Fruit fly (Drosophila melanogaster) whole organism, embryonic: ENCODE data around the gene SrpRbeta.

ENCODE experiments used
- Atf6 ChIP-seq: fragments of 200-800 bp; sonication (Bioruptor generic); IDR thresholded peaks from 2 replicates; pipeline ENCODE4 v1.3.6; 2022; ENCODE audit warnings: missing biosample characterization, missing genetic modification characterization
- B-H1 ChIP-seq: fragments of 200-800 bp; sonication (Bioruptor generic); IDR thresholded peaks from 3 replicates; pipeline ENCODE4 v1.3.6; 2022; ENCODE audit warnings: missing biosample characterization, missing genetic modification characterization
- C15 ChIP-seq: fragments of 200-800 bp; sonication (Bioruptor generic); IDR thresholded peaks from 3 replicates; pipeline ENCODE4 v1.3.6; 2022; ENCODE audit warnings: missing biosample characterization, missing genetic modification characterization
- CG11504 ChIP-seq: fragments of 200-800 bp; sonication (Bioruptor generic); optimal IDR thresholded peaks from 3 replicates; lab custom pipeline; 2019; ENCODE audit warnings: missing biosample characterization, mild to moderate bottlenecking, missing genetic modification characterization, moderate library complexity
- CG15011 ChIP-seq: fragments of 200-800 bp; sonication (Bioruptor generic); optimal IDR thresholded peaks from 3 replicates; lab custom pipeline; 2018; ENCODE audit warnings: missing biosample characterization, mild to moderate bottlenecking, missing genetic modification characterization
- CG15514 ChIP-seq: fragments of 200-800 bp; sonication (Bioruptor generic); optimal IDR thresholded peaks from 3 replicates; lab custom pipeline; 2017; ENCODE audit warnings: missing biosample characterization, missing genetic modification characterization, mild to moderate bottlenecking, moderate library complexity, missing genetic modification reagents
- CG18011 ChIP-seq: fragments of 200-800 bp; sonication (Bioruptor generic); optimal IDR thresholded peaks from 2 replicates; lab custom pipeline; 2017; ENCODE audit warnings: missing biosample characterization, missing genetic modification characterization, mild to moderate bottlenecking, moderate library complexity, missing genotype
- CG18599 ChIP-seq: fragments of 200-800 bp; sonication (Bioruptor generic); optimal IDR thresholded peaks from 3 replicates; lab custom pipeline; 2017; ENCODE audit warnings: missing biosample characterization, missing genetic modification characterization, mild to moderate bottlenecking, moderate library complexity, missing genetic modification reagents
- CG2129 ChIP-seq: fragments of 200-800 bp; sonication (Bioruptor generic); IDR thresholded peaks from 2 replicates; pipeline ENCODE4 v1.3.6; 2022; ENCODE audit warnings: missing biosample characterization, missing genetic modification characterization; ENCODE audit not compliant: partially characterized antibody
- CG33213 ChIP-seq: fragments of 200-800 bp; sonication (Bioruptor generic); optimal IDR thresholded peaks from 3 replicates; lab custom pipeline; 2016; ENCODE audit warnings: missing biosample characterization, missing genetic modification characterization
- CG3407 ChIP-seq: fragments of 200-800 bp; sonication (Bioruptor generic); optimal IDR thresholded peaks from 2 replicates; lab custom pipeline; 2018; ENCODE audit warnings: missing biosample characterization, mild to moderate bottlenecking, missing genetic modification characterization
- CG34376 ChIP-seq: fragments of 200-800 bp; sonication (Bioruptor generic); optimal IDR thresholded peaks from 2 replicates; lab custom pipeline; 2018; ENCODE audit warnings: missing biosample characterization, mild to moderate bottlenecking, missing genetic modification characterization
- CG3847 ChIP-seq: fragments of 200-800 bp; sonication (Bioruptor generic); IDR thresholded peaks from 2 replicates; pipeline ENCODE4 v1.3.6; 2022; ENCODE audit warnings: missing biosample characterization, missing genetic modification characterization
- CG4820 ChIP-seq: fragments of 200-800 bp; sonication (Bioruptor generic); optimal IDR thresholded peaks from 3 replicates; lab custom pipeline; 2016; ENCODE audit warnings: missing biosample characterization, missing genetic modification characterization
- CG6272 ChIP-seq: fragments of 200-800 bp; sonication (Bioruptor generic); IDR thresholded peaks from 2 replicates; pipeline ENCODE4 v1.3.6; 2022; ENCODE audit warnings: missing biosample characterization, missing genetic modification characterization
- CG7786 ChIP-seq: fragments of 200-800 bp; sonication (Bioruptor generic); optimal IDR thresholded peaks from 2 replicates; lab custom pipeline; 2016; ENCODE audit warnings: missing biosample characterization, missing genetic modification characterization
- CG8944 ChIP-seq: fragments of 200-800 bp; sonication (Bioruptor generic); optimal IDR thresholded peaks from 3 replicates; lab custom pipeline; 2016; ENCODE audit warnings: missing biosample characterization, missing genetic modification characterization
- CG9609 ChIP-seq: fragments of 200-800 bp; sonication (Bioruptor generic); optimal IDR thresholded peaks from 3 replicates; lab custom pipeline; 2016; ENCODE audit warnings: missing biosample characterization, missing genetic modification characterization
- CTCF ChIP-seq: fragments of 200-800 bp; sonication (Bioruptor generic); optimal IDR thresholded peaks from 2 replicates; lab custom pipeline; 2017; ENCODE audit warnings: missing biosample characterization, mild to moderate bottlenecking, missing genetic modification characterization, moderate library complexity
- CrebB ChIP-seq: fragments of 200-800 bp; sonication (Bioruptor generic); optimal IDR thresholded peaks from 3 replicates; lab custom pipeline; 2018; ENCODE audit warnings: missing biosample characterization, mild to moderate bottlenecking, missing genetic modification characterization
- D ChIP-seq, 2 experiments: fragments of 200-800 bp in 1 of 2; fragments of >200 bp in 1 of 2; sonication (Bioruptor generic) in 1 of 2; optimal IDR thresholded peaks; 2 replicates in 1 of 2; 3 replicates in 1 of 2; lab custom pipeline; 2017; ENCODE audit warnings: mild to moderate bottlenecking in 1 of 2, missing biosample characterization in 1 of 2, missing genetic modification characterization in 1 of 2, missing genetic modification reagents in 1 of 2
- Dbx ChIP-seq: fragments of 200-800 bp; sonication (Bioruptor generic); IDR thresholded peaks from 3 replicates; pipeline ENCODE4 v1.3.6; 2022; ENCODE audit warnings: missing biosample characterization, missing genetic modification characterization
- Dip3 ChIP-seq: fragments of 200-800 bp; sonication (Bioruptor generic); optimal IDR thresholded peaks from 3 replicates; lab custom pipeline; 2016; ENCODE audit warnings: missing biosample characterization, missing genetic modification characterization
- Eip74EF ChIP-seq, 2 experiments: fragments of 200-800 bp in 1 of 2; fragments of >200 bp in 1 of 2; sonication (Bioruptor generic) in 1 of 2; optimal IDR thresholded peaks; 2 replicates each; lab custom pipeline; 2017 to 2019; ENCODE audit warnings: missing biosample characterization in 2 of 2, missing genetic modification characterization in 2 of 2, mild to moderate bottlenecking in 1 of 2, moderate library complexity in 1 of 2
- Fer2 ChIP-seq: fragments of 200-800 bp; sonication (Bioruptor generic); optimal IDR thresholded peaks from 2 replicates; lab custom pipeline; 2018; ENCODE audit warnings: missing biosample characterization, mild to moderate bottlenecking, missing genetic modification characterization, moderate library complexity
- HLH54F ChIP-seq: fragments of 200-800 bp; sonication (Bioruptor generic); optimal IDR thresholded peaks from 3 replicates; lab custom pipeline; 2016; ENCODE audit warnings: missing biosample characterization, missing genetic modification characterization
- Hr39 ChIP-seq: fragments of >200 bp; optimal IDR thresholded peaks from 2 replicates; lab custom pipeline; 2017
- Hsf ChIP-seq: fragments of 200-800 bp; sonication (Bioruptor generic); optimal IDR thresholded peaks from 3 replicates; lab custom pipeline; 2016; ENCODE audit warnings: missing biosample characterization, missing genetic modification characterization
- Kr ChIP-seq: fragments of 200-800 bp; sonication (Bioruptor generic); optimal IDR thresholded peaks from 2 replicates; lab custom pipeline; 2017; ENCODE audit warnings: missing biosample characterization, mild to moderate bottlenecking, missing genetic modification characterization
- Opbp ChIP-seq: fragments of 200-800 bp; sonication (Bioruptor generic); IDR thresholded peaks from 3 replicates; pipeline ENCODE4 v1.3.6; 2022; ENCODE audit warnings: missing biosample characterization, missing genetic modification characterization; ENCODE audit not compliant: partially characterized antibody
- Poxn ChIP-seq: fragments of 200-800 bp; sonication (Bioruptor generic); IDR thresholded peaks from 2 replicates; pipeline ENCODE4 v1.3.6; 2022; ENCODE audit warnings: missing biosample characterization, missing genetic modification characterization
- Rx ChIP-seq: fragments of 200-800 bp; sonication (Bioruptor generic); IDR thresholded peaks from 2 replicates; pipeline ENCODE4 v1.3.6; 2022; ENCODE audit warnings: missing biosample characterization, missing genetic modification characterization
- Vsx1 ChIP-seq: fragments of 200-800 bp; sonication (Bioruptor generic); optimal IDR thresholded peaks from 2 replicates; lab custom pipeline; 2017; ENCODE audit warnings: missing biosample characterization, mild to moderate bottlenecking, missing genetic modification characterization, missing genetic modification reagents
- ase ChIP-seq: fragments of 200-800 bp; sonication (Bioruptor generic); IDR thresholded peaks from 3 replicates; pipeline ENCODE4 v1.3.6; 2022; ENCODE audit warnings: missing biosample characterization, missing genetic modification characterization
- crol ChIP-seq: fragments of 200-800 bp; sonication (Bioruptor generic); IDR thresholded peaks from 2 replicates; pipeline ENCODE4 v1.3.6; 2022; ENCODE audit warnings: missing biosample characterization, missing genetic modification characterization
- dmrt11E ChIP-seq: fragments of 200-800 bp; sonication (Bioruptor generic); optimal IDR thresholded peaks from 3 replicates; lab custom pipeline; 2018; ENCODE audit warnings: missing biosample characterization, mild to moderate bottlenecking, missing genetic modification characterization, moderate library complexity
- emc ChIP-seq: fragments of 200-800 bp; sonication (Bioruptor generic); optimal IDR thresholded peaks from 2 replicates; lab custom pipeline; 2016; ENCODE audit warnings: missing biosample characterization, missing genetic modification characterization
- ewg ChIP-seq: fragments of 200-800 bp; sonication (Bioruptor generic); optimal IDR thresholded peaks from 3 replicates; lab custom pipeline; 2017; ENCODE audit warnings: mild to moderate bottlenecking, missing biosample characterization, missing genetic modification reagents, missing genetic modification characterization
- hb ChIP-seq: fragments of 200-800 bp; sonication (Bioruptor generic); IDR thresholded peaks from 3 replicates; pipeline ENCODE4 v1.3.6; 2022; ENCODE audit warnings: missing biosample characterization, missing genetic modification characterization; ENCODE audit not compliant: partially characterized antibody
- knrl ChIP-seq: fragments of 200-800 bp; sonication (Bioruptor generic); IDR thresholded peaks from 3 replicates; pipeline ENCODE4 v1.3.6; 2022; ENCODE audit warnings: missing biosample characterization, missing genetic modification characterization; ENCODE audit not compliant: partially characterized antibody
- maf-S ChIP-seq: fragments of 200-800 bp; sonication (Bioruptor generic); optimal IDR thresholded peaks from 2 replicates; lab custom pipeline; 2016; ENCODE audit warnings: missing biosample characterization, missing genetic modification characterization
- oc ChIP-seq: fragments of 200-800 bp; sonication (Bioruptor generic); optimal IDR thresholded peaks from 2 replicates; lab custom pipeline; 2018; ENCODE audit warnings: missing biosample characterization, mild to moderate bottlenecking, missing genetic modification characterization, moderate library complexity
- psq ChIP-seq: fragments of 200-800 bp; sonication (Bioruptor generic); optimal IDR thresholded peaks from 2 replicates; lab custom pipeline; 2017; ENCODE audit warnings: missing biosample characterization, missing genetic modification characterization
- repo ChIP-seq: fragments of 200-800 bp; sonication (Bioruptor generic); optimal IDR thresholded peaks from 2 replicates; lab custom pipeline; 2016; ENCODE audit warnings: missing biosample characterization, missing genetic modification characterization
- ro ChIP-seq: fragments of 200-800 bp; sonication (Bioruptor generic); IDR thresholded peaks from 2 replicates; pipeline ENCODE4 v1.3.6; 2022; ENCODE audit warnings: missing biosample characterization, missing genetic modification characterization
- salm ChIP-seq: fragments of 200-800 bp; sonication (Bioruptor generic); optimal IDR thresholded peaks from 2 replicates; lab custom pipeline; 2018; ENCODE audit warnings: missing biosample characterization, mild to moderate bottlenecking, missing genetic modification characterization
- sisA ChIP-seq: fragments of 200-800 bp; sonication (Bioruptor generic); IDR thresholded peaks from 2 replicates; pipeline ENCODE4 v1.3.6; 2022; ENCODE audit warnings: missing biosample characterization, missing genetic modification characterization
- sqz ChIP-seq: fragments of 200-800 bp; sonication (Bioruptor generic); optimal IDR thresholded peaks from 3 replicates; lab custom pipeline; 2018; ENCODE audit warnings: missing biosample characterization, mild to moderate bottlenecking, missing genetic modification characterization
- stwl ChIP-seq: fragments of 200-800 bp; sonication (Bioruptor generic); optimal IDR thresholded peaks from 3 replicates; lab custom pipeline; 2018; ENCODE audit warnings: missing biosample characterization, mild to moderate bottlenecking, missing genetic modification characterization, moderate library complexity
- tna ChIP-seq: fragments of 200-800 bp; sonication (Bioruptor generic); IDR thresholded peaks from 2 replicates; pipeline ENCODE4 v1.3.6; 2022; ENCODE audit warnings: missing biosample characterization, missing genetic modification characterization; ENCODE audit not compliant: partially characterized antibody
- unpg ChIP-seq: fragments of 200-800 bp; sonication (Bioruptor generic); optimal IDR thresholded peaks from 3 replicates; lab custom pipeline; 2018; ENCODE audit warnings: missing biosample characterization, mild to moderate bottlenecking, missing genetic modification characterization, moderate library complexity

SrpRbeta gene

DNA sequence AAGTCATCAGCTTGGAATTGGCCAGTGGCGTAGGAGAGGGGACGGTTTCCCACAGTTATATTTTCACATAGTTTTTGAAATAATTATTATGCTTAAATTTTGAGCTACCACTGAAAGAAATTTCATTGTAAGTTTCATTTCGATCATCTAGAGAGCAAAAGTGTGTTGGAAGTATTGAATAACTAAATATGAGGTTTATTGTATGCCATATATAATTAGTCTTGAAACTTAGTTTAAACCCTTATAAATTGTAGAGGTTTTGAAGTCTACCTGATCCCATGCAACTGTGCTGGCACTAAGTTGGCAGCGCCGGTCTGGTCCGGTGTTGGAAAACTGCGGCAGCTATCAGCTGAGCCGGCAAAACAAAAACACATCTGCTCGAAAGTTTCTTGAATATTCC lies 1.1 kb upstream of the SrpRbeta start, which contains the start of the genes CG32022 and CG6511 (continued):
- no peak for TF ChIP-seq hb (GFP tag; lab: Robert Waterston, UW)
- no peak for TF ChIP-seq sqz
- peak; percentile 97 for TF ChIP-seq Dbx (GFP tag; lab: Robert Waterston, UW)
- peak; percentile 98 for TF ChIP-seq CG9609 (GFP tag; lab: Kevin White, UChicago)
- peak; percentile 95 for TF ChIP-seq Rx (GFP tag; lab: Robert Waterston, UW)
- TF ChIP-seq Fer2 (tag; lab: Kevin White, UChicago): peak; percentile 96
- TF ChIP-seq CG11504 (tag; lab: Kevin White, UChicago): peak; percentile 95
- peak; percentile 92 for TF ChIP-seq repo (GFP tag; lab: Kevin White, UChicago)
- TF ChIP-seq CrebB (tag; lab: Kevin White, UChicago): peak; percentile 94
- peak; percentile 97 for TF ChIP-seq CG6272
- TF ChIP-seq maf-S (GFP tag; lab: Kevin White, UChicago): peak; percentile 97
- no peak for TF ChIP-seq Vsx1 (GFP tag; lab: Kevin White, UChicago)
- TF ChIP-seq emc (GFP tag; lab: Kevin White, UChicago): peak; percentile 93
- TF ChIP-seq CG8944: peak; percentile 97
- peak; percentile 60 for TF ChIP-seq crol (GFP tag; lab: Robert Waterston, UW)
- peak; percentile 99 for TF ChIP-seq HLH54F (GFP tag; lab: Kevin White, UChicago)
- TF ChIP-seq dmrt11E (tag; lab: Kevin White, UChicago): peak; percentile 96
- peak; percentile 84 for TF ChIP-seq C15
- TF ChIP-seq Kr (GFP tag; lab: Kevin White, UChicago): no peak
- peak; percentile 55 for TF ChIP-seq Hr39
- TF ChIP-seq salm (tag; lab: Kevin White, UChicago): peak; percentile 93
- TF ChIP-seq D (optimal IDR thresholded peaks at IDR 0.05; lab: Kevin White, UChicago): no peak
- peak; percentile 94 for TF ChIP-seq D (GFP tag; optimal IDR thresholded peaks at IDR 0.05; lab: Kevin White, UChicago)
- TF ChIP-seq CG18599 (GFP tag; lab: Kevin White, UChicago): peak; percentile 97
- TF ChIP-seq ro (GFP tag; lab: Robert Waterston, UW): peak; percentile 91
- TF ChIP-seq ewg: peak; percentile 94
- peak; percentile 91 for TF ChIP-seq CG15514
- peak; percentile 99 for TF ChIP-seq Hsf
- TF ChIP-seq unpg (GFP tag; lab: Kevin White, UChicago): peak; percentile 97
- TF ChIP-seq oc (tag; lab: Kevin White, UChicago): peak; percentile 90
- TF ChIP-seq Poxn (GFP tag; lab: Robert Waterston, UW): peak; percentile 91
- TF ChIP-seq Eip74EF (GFP tag; optimal IDR thresholded peaks at IDR 0.05; lab: Kevin White, UChicago): no peak
- TF ChIP-seq CG18011 (GFP tag; lab: Kevin White, UChicago): peak; percentile 86
- TF ChIP-seq stwl (tag; lab: Kevin White, UChicago): peak; percentile 75
- TF ChIP-seq knrl (GFP tag; lab: Robert Waterston, UW): no peak; the same call in 2 of the 3 replicates
- TF ChIP-seq psq (GFP tag; lab: Kevin White, UChicago): peak; percentile 89
- peak; percentile 98 for TF ChIP-seq CG3847 (GFP tag; lab: Robert Waterston, UW)
- no peak for TF ChIP-seq tna (GFP tag; lab: Robert Waterston, UW)
- TF ChIP-seq CG7786 (GFP tag; lab: Kevin White, UChicago): peak; percentile 98
- TF ChIP-seq CTCF: peak; percentile 50
- peak; percentile 92 for TF ChIP-seq CG3407
- TF ChIP-seq CG2129 (GFP tag; lab: Robert Waterston, UW): no peak
- TF ChIP-seq sisA (GFP tag; lab: Robert Waterston, UW): peak; percentile 97
- TF ChIP-seq CG34376 (GFP tag; lab: Kevin White, UChicago): peak; percentile 97
- TF ChIP-seq CG33213 (GFP tag; lab: Kevin White, UChicago): peak; percentile 95
- peak; percentile 93 for TF ChIP-seq ase (GFP tag; lab: Robert Waterston, UW)
- TF ChIP-seq CG15011 (GFP tag; lab: Kevin White, UChicago): peak; percentile 93
- TF ChIP-seq Dip3: peak; percentile 98
- TF ChIP-seq Atf6: peak; percentile 95
- TF ChIP-seq B-H1 (GFP tag; lab: Robert Waterston, UW): peak; percentile 91
- TF ChIP-seq Opbp (GFP tag; lab: Robert Waterston, UW): no peak
- TF ChIP-seq CG4820 (GFP tag; lab: Kevin White, UChicago): peak; percentile 97
